Fruit fly (Drosophila melanogaster) whole organism, embryonic: ENCODE data around the gene CycE.

Experiments
- Adf1 ChIP-seq: fragments of 200-800 bp; sonication (Bioruptor generic); IDR thresholded peaks from 2 replicates; pipeline ENCODE4 v1.3.6; 2022; ENCODE audit warnings: missing biosample characterization, missing genetic modification characterization
- CG12299 ChIP-seq: fragments of 200-800 bp; sonication (Bioruptor generic); optimal IDR thresholded peaks from 2 replicates; lab custom pipeline; 2018; ENCODE audit warnings: missing biosample characterization, mild to moderate bottlenecking, missing genetic modification characterization
- CG14965 ChIP-seq: fragments of 200-800 bp; sonication (Bioruptor generic); optimal IDR thresholded peaks from 2 replicates; lab custom pipeline; 2016; ENCODE audit warnings: missing biosample characterization, missing genetic modification characterization, borderline replicate concordance
- CG17186 ChIP-seq: fragments of 200-800 bp; sonication (Bioruptor generic); optimal IDR thresholded peaks from 3 replicates; lab custom pipeline; 2017; ENCODE audit warnings: missing biosample characterization, missing genetic modification reagents, missing genetic modification characterization
- CG17829 ChIP-seq: fragments of 200-800 bp; optimal IDR thresholded peaks from 2 replicates; lab custom pipeline; 2019; ENCODE audit warnings: missing biosample characterization, mild to moderate bottlenecking, missing genetic modification characterization, moderate library complexity
- CG18262 ChIP-seq: fragments of 200-800 bp; optimal IDR thresholded peaks from 3 replicates; lab custom pipeline; 2019; ENCODE audit warnings: missing biosample characterization, mild to moderate bottlenecking, missing genetic modification characterization, moderate library complexity
- CG2712 ChIP-seq: fragments of 200-800 bp; optimal IDR thresholded peaks from 3 replicates; lab custom pipeline; 2019; ENCODE audit warnings: missing biosample characterization, mild to moderate bottlenecking, missing genetic modification characterization, moderate library complexity
- CG30403 ChIP-seq: fragments of 200-800 bp; sonication (Bioruptor generic); optimal IDR thresholded peaks from 3 replicates; lab custom pipeline; 2016; ENCODE audit warnings: missing biosample characterization, missing genetic modification characterization
- CG3281 ChIP-seq: fragments of 200-800 bp; sonication (Bioruptor generic); optimal IDR thresholded peaks from 3 replicates; lab custom pipeline; 2017; ENCODE audit warnings: missing biosample characterization, mild to moderate bottlenecking, missing genetic modification characterization
- CG33557 ChIP-seq: fragments of 200-800 bp; sonication (Bioruptor generic); optimal IDR thresholded peaks from 2 replicates; lab custom pipeline; 2019; ENCODE audit warnings: missing biosample characterization, mild to moderate bottlenecking, missing genetic modification characterization, moderate library complexity
- CG3838 ChIP-seq: fragments of 200-800 bp; sonication (Bioruptor generic); optimal IDR thresholded peaks from 3 replicates; lab custom pipeline; 2016; ENCODE audit warnings: missing biosample characterization, missing genetic modification characterization
- CG3847 ChIP-seq: fragments of 200-800 bp; sonication (Bioruptor generic); IDR thresholded peaks from 2 replicates; pipeline ENCODE4 v1.3.6; 2022; ENCODE audit warnings: missing biosample characterization, missing genetic modification characterization
- CG42726 ChIP-seq: fragments of 200-800 bp; sonication (Bioruptor generic); IDR thresholded peaks from 2 replicates; pipeline ENCODE4 v1.3.6; 2022; ENCODE audit warnings: missing biosample characterization, missing genetic modification characterization; ENCODE audit not compliant: partially characterized antibody
- CG7271 ChIP-seq: fragments of 200-800 bp; sonication (Bioruptor generic); optimal IDR thresholded peaks from 2 replicates; lab custom pipeline; 2018; ENCODE audit warnings: missing biosample characterization, mild to moderate bottlenecking, missing genetic modification characterization, moderate library complexity
- CG7556 ChIP-seq: fragments of 200-800 bp; sonication (Bioruptor generic); optimal IDR thresholded peaks from 2 replicates; lab custom pipeline; 2017; ENCODE audit warnings: missing biosample characterization, mild to moderate bottlenecking, missing genetic modification characterization
- CG8281 ChIP-seq: fragments of 200-800 bp; sonication (Bioruptor generic); optimal IDR thresholded peaks from 2 replicates; lab custom pipeline; 2018; ENCODE audit warnings: missing biosample characterization, mild to moderate bottlenecking, missing genetic modification characterization, moderate library complexity
- CG9437 ChIP-seq: fragments of 200-800 bp; sonication (Bioruptor generic); optimal IDR thresholded peaks from 2 replicates; lab custom pipeline; 2018; ENCODE audit warnings: missing biosample characterization, mild to moderate bottlenecking, missing genetic modification characterization
- CG9727 ChIP-seq: fragments of 200-800 bp; sonication (Bioruptor generic); optimal IDR thresholded peaks from 3 replicates; lab custom pipeline; 2017; ENCODE audit warnings: missing biosample characterization, mild to moderate bottlenecking, missing genetic modification characterization
- CTCF ChIP-seq: fragments of 200-800 bp; sonication (Bioruptor generic); optimal IDR thresholded peaks from 2 replicates; lab custom pipeline; 2017; ENCODE audit warnings: missing biosample characterization, mild to moderate bottlenecking, missing genetic modification characterization, moderate library complexity
- Eip74EF ChIP-seq, 2 experiments: fragments of 200-800 bp in 1 of 2; fragments of >200 bp in 1 of 2; sonication (Bioruptor generic) in 1 of 2; optimal IDR thresholded peaks; 2 replicates each; lab custom pipeline; 2017 to 2019; ENCODE audit warnings: missing biosample characterization in 2 of 2, missing genetic modification characterization in 2 of 2, mild to moderate bottlenecking in 1 of 2, moderate library complexity in 1 of 2
- Fer2 ChIP-seq: fragments of 200-800 bp; sonication (Bioruptor generic); optimal IDR thresholded peaks from 2 replicates; lab custom pipeline; 2018; ENCODE audit warnings: missing biosample characterization, mild to moderate bottlenecking, missing genetic modification characterization, moderate library complexity
- Gsc ChIP-seq: fragments of 200-800 bp; sonication (Bioruptor generic); IDR thresholded peaks from 2 replicates; pipeline ENCODE4 v1.3.6; 2022; ENCODE audit warnings: missing biosample characterization, missing genetic modification characterization
- Gug ChIP-seq: fragments of 200-800 bp; sonication (Bioruptor generic); IDR thresholded peaks from 4 replicates; pipeline ENCODE4 v1.3.6; 2022; ENCODE audit warnings: missing biosample characterization, missing genetic modification characterization
- HLH3B ChIP-seq: fragments of 200-800 bp; sonication (Bioruptor generic); IDR thresholded peaks from 2 replicates; pipeline ENCODE4 v1.3.6; 2022; ENCODE audit warnings: missing biosample characterization, missing genetic modification characterization
- NC2β ChIP-seq: fragments of 200-800 bp; sonication (Bioruptor generic); optimal IDR thresholded peaks from 2 replicates; lab custom pipeline; 2016; ENCODE audit warnings: missing biosample characterization, missing genetic modification characterization
- Nf-YA ChIP-seq: fragments of 200-800 bp; sonication (Bioruptor generic); IDR thresholded peaks from 2 replicates; pipeline ENCODE4 v1.3.6; 2022; ENCODE audit warnings: missing biosample characterization, missing genetic modification characterization
- Oaz ChIP-seq: fragments of 200-800 bp; sonication (Bioruptor generic); IDR thresholded peaks from 2 replicates; pipeline ENCODE4 v1.3.6; 2022; ENCODE audit warnings: missing biosample characterization, missing genetic modification characterization
- ab ChIP-seq: fragments of 200-800 bp; sonication (Bioruptor generic); optimal IDR thresholded peaks from 2 replicates; lab custom pipeline; 2016; ENCODE audit warnings: missing biosample characterization, missing genetic modification characterization
- abd-A ChIP-seq: fragments of 200-800 bp; sonication (Bioruptor generic); optimal IDR thresholded peaks from 3 replicates; lab custom pipeline; 2019; ENCODE audit warnings: missing biosample characterization, mild to moderate bottlenecking, missing genetic modification characterization, moderate library complexity
- chn ChIP-seq: fragments of 200-800 bp; sonication (Bioruptor generic); optimal IDR thresholded peaks from 2 replicates; lab custom pipeline; 2016; ENCODE audit warnings: missing biosample characterization, missing genetic modification characterization
- dati ChIP-seq: fragments of 200-800 bp; sonication (Bioruptor generic); IDR thresholded peaks from 2 replicates; pipeline ENCODE4 v1.3.6; 2022; ENCODE audit warnings: missing biosample characterization, missing genetic modification characterization
- eyg ChIP-seq: fragments of 200-800 bp; sonication (Bioruptor generic); optimal IDR thresholded peaks from 3 replicates; lab custom pipeline; 2016; ENCODE audit warnings: missing biosample characterization, missing genetic modification characterization
- gfzf ChIP-seq: fragments of 200-800 bp; sonication (Bioruptor generic); optimal IDR thresholded peaks from 2 replicates; lab custom pipeline; 2016; ENCODE audit warnings: missing biosample characterization, mild to moderate bottlenecking, missing genetic modification characterization, moderate library complexity
- lov ChIP-seq, 2 experiments: fragments of 200-800 bp in 1 of 2; fragments of >200 bp in 1 of 2; sonication (Bioruptor generic) in 1 of 2; IDR thresholded peaks in 1 of 2; optimal IDR thresholded peaks in 1 of 2; 2 replicates in 1 of 2; 3 replicates in 1 of 2; pipeline versions ENCODE4 v1.3.6 to Lab custom; 2017 to 2022; ENCODE audit warnings: missing biosample characterization in 1 of 2, missing genetic modification characterization in 1 of 2
- nmo ChIP-seq: fragments of 200-800 bp; sonication (Bioruptor generic); optimal IDR thresholded peaks from 2 replicates; lab custom pipeline; 2018; ENCODE audit warnings: missing biosample characterization, mild to moderate bottlenecking, missing genetic modification characterization, moderate library complexity
- phol ChIP-seq: fragments of 200-800 bp; sonication (Bioruptor generic); optimal IDR thresholded peaks from 3 replicates; lab custom pipeline; 2018; ENCODE audit warnings: missing biosample characterization, mild to moderate bottlenecking, missing genetic modification characterization, moderate library complexity
- pzg ChIP-seq: fragments of 200-800 bp; sonication (Bioruptor generic); optimal IDR thresholded peaks from 3 replicates; lab custom pipeline; 2018; ENCODE audit warnings: missing biosample characterization, mild to moderate bottlenecking, missing genetic modification characterization, moderate library complexity
- sisA ChIP-seq: fragments of 200-800 bp; sonication (Bioruptor generic); IDR thresholded peaks from 2 replicates; pipeline ENCODE4 v1.3.6; 2022; ENCODE audit warnings: missing biosample characterization, missing genetic modification characterization
- tap ChIP-seq: fragments of 200-800 bp; optimal IDR thresholded peaks from 3 replicates; lab custom pipeline; 2019; ENCODE audit warnings: missing biosample characterization, mild to moderate bottlenecking, missing genetic modification characterization, moderate library complexity
- toy ChIP-seq: fragments of 200-800 bp; sonication (Bioruptor generic); IDR thresholded peaks from 2 replicates; pipeline ENCODE4 v1.3.6; 2022; ENCODE audit warnings: missing biosample characterization, missing genetic modification characterization
- zfh1 ChIP-seq: fragments of 200-800 bp; sonication (Bioruptor generic); IDR thresholded peaks from 3 replicates; pipeline ENCODE4 v1.3.6; 2022; ENCODE audit warnings: missing biosample characterization, missing genetic modification characterization

Gene CycE

DNA sequence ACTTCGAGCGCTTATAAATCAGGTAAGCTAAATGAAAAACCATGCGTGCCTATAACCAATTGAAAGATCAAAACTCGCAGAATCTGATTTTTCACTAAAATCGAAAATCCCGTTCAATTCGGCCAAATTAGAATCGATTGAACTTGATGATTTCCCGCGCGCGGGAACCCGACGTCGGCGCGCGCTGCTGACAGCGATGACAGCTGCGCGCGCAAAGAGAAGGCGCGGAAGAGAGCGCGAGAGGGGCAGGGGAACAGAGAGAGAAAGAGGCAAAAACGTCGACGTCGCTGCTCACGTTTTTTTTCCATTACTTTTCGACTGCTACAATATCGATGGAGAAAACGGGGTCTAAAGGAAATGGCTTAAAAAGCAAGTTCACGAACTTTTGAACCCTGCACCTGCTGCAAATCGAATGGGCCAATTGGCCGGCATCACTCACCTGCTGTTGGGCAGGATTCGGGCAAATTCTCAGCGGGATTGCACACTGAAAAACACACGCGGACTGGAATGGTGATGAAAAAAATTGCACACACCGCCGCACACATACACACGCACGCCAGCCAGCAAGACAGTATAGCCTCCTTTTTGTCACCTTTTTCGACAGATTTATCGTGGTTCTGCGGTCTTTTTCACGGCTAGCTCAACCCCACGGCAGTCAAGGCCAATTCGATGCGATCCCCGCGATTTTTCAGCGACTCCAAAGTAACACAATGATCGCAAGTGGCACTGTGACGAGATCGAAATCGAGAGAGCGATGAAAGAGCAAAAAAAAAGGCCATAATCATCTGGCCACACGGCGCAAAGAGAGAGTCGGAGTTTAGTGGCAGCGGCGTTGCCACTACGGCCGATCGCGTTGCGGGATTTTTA is at the start of gene CycE (continued):
- TF ChIP-seq pzg (GFP tag; lab: Kevin White, UChicago), result peak; percentile 51
- no peak for TF ChIP-seq CG18262
- TF ChIP-seq Gsc, result no peak
- 0 out of 2 replicates have a peak, but pooled peaks have one; percentile 8 for TF ChIP-seq toy (GFP tag; lab: Robert Waterston, UW)
- no peak for TF ChIP-seq CG12299
- TF ChIP-seq, all 482 proteins: peak for 47

- no peak for TF ChIP-seq CG7556 (GFP tag; lab: Kevin White, UChicago)
- TF ChIP-seq abd-A (tag; lab: Kevin White, UChicago), result peak; percentile 90
Observed at dm6 chr2L:15796300-15796699, 48.4 kb upstream of the CycE start.

- TF ChIP-seq HLH3B (GFP tag; lab: Robert Waterston, UW) (no peak), CG9727 (GFP tag; lab: Kevin White, UChicago) (no peak), chn (no peak), CG9437 (GFP tag; lab: Kevin White, UChicago) (no peak), gfzf (GFP tag; lab: Kevin White, UChicago) (no peak)
Observed at dm6 chr2L:15783785-15784184, 35.8 kb upstream of the CycE start, which contains the start of gene t-Grip91. Gene t-Grip91, plus strand, starts transcription at chr2L:15784085.

- TF ChIP-seq CG7271 (tag; lab: Kevin White, UChicago) (no peak), CTCF (GFP tag; lab: Kevin White, UChicago) (peak; percentile 73)
- TF ChIP-seq, all 482 proteins: peak for 1
Observed at dm6 chr2L:15782996-15783395, 35.0 kb upstream of the CycE start.

dm6 chr2L:15776752-15777151 is 28.8 kb upstream of the CycE start, which contains the start of gene CG43760:
Gene CG43760, minus strand, starts transcription at chr2L:15776852.
- TF ChIP-seq nmo (GFP tag; lab: Kevin White, UChicago), result no peak
- TF ChIP-seq CG8281, result no peak
- TF ChIP-seq CG33557, result no peak
- no peak for TF ChIP-seq CG2712
- no peak for TF ChIP-seq CG30403 (GFP tag; lab: Kevin White, UChicago)
- no peak for TF ChIP-seq phol
- no peak for TF ChIP-seq Fer2
- TF ChIP-seq abd-A (tag; lab: Kevin White, UChicago), result no peak
- no peak for TF ChIP-seq Eip74EF (GFP tag; optimal IDR thresholded peaks at IDR 0.05; lab: Kevin White, UChicago)
- TF ChIP-seq eyg (GFP tag; lab: Kevin White, UChicago), result no peak
- TF ChIP-seq zfh1, result no peak

dm6 chr2L:15773013-15773412 is 25.1 kb upstream of the CycE start, which contains the start of gene CG31826:
Gene CG31826, minus strand, starts transcription at chr2L:15773113.
- TF ChIP-seq Gug (no peak), CG17829 (tag; lab: Kevin White, UChicago) (no peak), Nf-YA (GFP tag; lab: Robert Waterston, UW) (no peak), lov (optimal IDR thresholded peaks at IDR 0.05; lab: Kevin White, UChicago) (no peak), lov (GFP tag; IDR thresholded peaks at IDR 0.05; lab: Robert Waterston, UW) (no peak), dati (no peak), Oaz (GFP tag; lab: Robert Waterston, UW) (no peak), CG3847 (GFP tag; lab: Robert Waterston, UW) (no peak), sisA (GFP tag; lab: Robert Waterston, UW) (no peak), Adf1 (GFP tag; lab: Robert Waterston, UW) (no peak), CG42726 (no peak), ab (GFP tag; lab: Kevin White, UChicago) (no peak), CG17186 (GFP tag; lab: Kevin White, UChicago) (no peak), CG3281 (GFP tag; lab: Kevin White, UChicago) (no peak), CG3838 (GFP tag; lab: Kevin White, UChicago) (no peak), tap (tag; lab: Kevin White, UChicago) (no peak), CG14965 (no peak), NC2β (GFP tag; lab: Kevin White, UChicago) (no peak)
